Worm (Caenorhabditis elegans): Measurements from ENCODE around the gene sea-2.

DNA sequence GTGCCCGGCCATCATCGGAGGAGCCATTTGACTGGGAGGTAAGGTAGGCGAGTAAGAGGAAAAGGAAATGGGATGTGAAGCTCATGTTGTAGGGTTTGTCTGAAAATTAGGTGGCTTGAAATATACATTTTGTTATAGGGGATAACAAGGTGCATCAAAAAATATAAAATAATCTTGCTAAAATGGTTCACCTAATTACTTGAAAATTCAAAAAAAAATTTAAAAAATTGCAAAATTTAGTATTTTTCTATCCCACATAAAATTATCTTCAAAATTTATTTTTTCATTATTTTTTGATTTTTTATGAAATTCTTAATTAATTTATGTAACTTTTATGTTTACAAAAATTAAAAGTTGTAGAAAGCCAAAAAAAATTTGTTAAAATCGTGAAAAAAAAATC, 68.4 kb downstream of the sea-2 start, which contains the start of gene K07D4.6:
- TF ChIP-seq nhr-41 (GFP tag; IDR thresholded peaks at IDR 0.05): no peak
- TF ChIP-seq nhr-42 (GFP tag; IDR thresholded peaks at IDR 0.05): no peak

Data from whole organism, L4 larva.